Fruit fly (Drosophila melanogaster): ENCODE measurements around the gene slgA.

slgA gene

DNA sequence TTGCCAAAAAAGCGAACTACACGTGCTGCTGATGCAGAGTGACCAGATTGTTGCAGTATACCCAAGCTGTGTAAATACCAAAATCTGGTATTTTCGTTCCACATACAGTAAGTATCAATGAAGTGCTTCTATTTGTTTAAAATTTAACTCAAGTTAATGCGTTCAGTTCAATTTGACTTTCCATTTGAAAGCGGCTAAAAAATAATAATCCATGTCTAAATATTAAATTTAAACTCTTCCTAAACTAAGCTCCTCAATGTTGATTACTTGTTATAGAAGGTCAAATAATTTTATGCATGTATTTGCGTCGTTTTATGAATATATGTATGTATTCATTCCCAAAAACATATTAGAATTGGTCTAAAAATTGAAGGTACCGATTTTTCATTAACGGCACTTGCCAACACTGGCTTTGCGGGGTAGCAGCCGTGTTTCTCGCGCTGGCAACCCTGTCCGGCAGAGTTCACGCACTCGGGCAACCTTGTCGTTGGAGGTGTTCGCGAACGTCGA lies 23.9 kb upstream of the slgA start, which contains the start of the genes peng and sol (continued):
- TF ChIP-seq acj6 (GFP tag; optimal IDR thresholded peaks at IDR 0.05) (peak; percentile 71), Smox (GFP tag; optimal IDR thresholded peaks at IDR 0.05) (peak; percentile 78), vri (GFP tag; optimal IDR thresholded peaks at IDR 0.05) (no peak), dac (GFP tag; optimal IDR thresholded peaks at IDR 0.05) (peak; percentile 50), Hr4 (GFP tag; optimal IDR thresholded peaks at IDR 0.05) (no peak), CG6163 (GFP tag; IDR thresholded peaks at IDR 0.05) (no peak), lz (GFP tag; optimal IDR thresholded peaks at IDR 0.05) (peak; percentile 84), topi (GFP tag; optimal IDR thresholded peaks at IDR 0.05) (peak; percentile 79), CG10631 (GFP tag; optimal IDR thresholded peaks at IDR 0.05) (peak; percentile 75), CG3032 (tag; optimal IDR thresholded peaks at IDR 0.05) (peak; percentile 66), CG3919 (GFP tag; optimal IDR thresholded peaks at IDR 0.05) (peak; percentile 72), CG6854 (GFP tag; optimal IDR thresholded peaks at IDR 0.05) (no peak), CG32006 (GFP tag; optimal IDR thresholded peaks at IDR 0.05) (peak; percentile 78), Eip75B (GFP tag; optimal IDR thresholded peaks at IDR 0.05) (peak; percentile 77), Eip93F (GFP tag; optimal IDR thresholded peaks at IDR 0.05) (no peak), CG11902 (GFP tag; optimal IDR thresholded peaks at IDR 0.05) (peak; percentile 49), Sox15 (GFP tag; optimal IDR thresholded peaks at IDR 0.05) (peak; percentile 61), CG16779 (tag; optimal IDR thresholded peaks at IDR 0.05) (no peak), salr (GFP tag; optimal IDR thresholded peaks at IDR 0.05) (no peak), cyc (GFP tag; optimal IDR thresholded peaks at IDR 0.05) (peak; percentile 75)

DNA sequence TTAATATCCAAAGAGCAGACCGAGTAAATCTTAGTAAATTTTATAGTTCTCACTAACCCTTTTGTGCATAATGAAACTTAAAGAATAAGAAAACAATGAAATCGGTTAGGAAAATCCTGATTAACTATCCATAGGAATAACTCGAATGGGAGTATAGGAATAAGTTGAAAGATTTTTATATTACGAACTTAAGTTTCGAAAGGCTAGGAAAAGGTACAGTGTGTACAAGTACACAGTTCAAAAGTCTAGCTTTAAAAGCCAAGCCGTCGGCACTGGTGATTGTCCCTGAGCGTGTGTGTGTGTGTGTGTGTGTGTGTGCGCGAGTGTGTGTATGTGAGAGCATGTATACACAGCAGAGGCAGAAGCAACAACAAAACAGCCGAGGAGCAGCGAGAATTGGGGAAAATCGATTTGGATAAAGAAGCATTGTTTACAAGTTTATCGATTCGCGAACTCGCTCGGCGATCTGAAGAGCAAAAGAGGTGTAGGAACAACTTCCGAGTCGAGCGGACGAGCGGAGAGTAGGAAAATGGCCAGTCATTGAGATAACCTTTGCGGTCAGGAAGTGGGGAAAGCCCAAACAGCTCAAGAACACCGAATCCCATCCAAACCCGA lies 22.5 kb upstream of the slgA start:
- TF ChIP-seq topi (GFP tag; optimal IDR thresholded peaks at IDR 0.05) (no peak), svp (GFP tag) (peak; percentile 43), CG8119 (GFP tag; IDR thresholded peaks at IDR 0.05) (no peak), lz (GFP tag; optimal IDR thresholded peaks at IDR 0.05) (peak; percentile 19), Eip78C (GFP tag) (peak; percentile 58), Hr38 (GFP tag; optimal IDR thresholded peaks at IDR 0.05) (no peak), vri (GFP tag; optimal IDR thresholded peaks at IDR 0.05) (no peak), Hr4 (GFP tag; optimal IDR thresholded peaks at IDR 0.05) (no peak), ss (GFP tag; optimal IDR thresholded peaks at IDR 0.05) (no peak), Gug (GFP tag; IDR thresholded peaks at IDR 0.05) (no peak), CG6808 (GFP tag; optimal IDR thresholded peaks at IDR 0.05) (no peak)

DNA sequence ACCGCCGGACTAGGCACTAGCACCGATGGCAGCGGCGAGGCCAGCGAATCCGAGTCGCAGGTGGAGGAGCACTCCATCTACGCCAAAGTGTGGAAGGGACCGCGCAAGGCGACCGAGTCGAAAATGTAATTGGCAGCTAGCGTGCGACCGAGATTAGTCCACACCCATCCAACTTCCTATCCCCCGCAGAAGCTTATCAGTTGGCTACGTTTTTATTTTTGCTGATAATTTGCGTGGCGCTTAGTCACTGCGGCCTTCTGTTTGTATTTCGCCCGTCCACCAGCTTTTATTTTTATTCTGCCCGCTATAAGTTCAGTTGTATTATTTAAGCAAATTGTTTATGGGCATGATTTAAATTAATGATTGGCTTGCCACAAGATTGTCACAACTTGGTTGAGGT lies 20.3 kb upstream of the slgA start:
- TF ChIP-seq net (GFP tag; optimal IDR thresholded peaks at IDR 0.05) = no peak
- TF ChIP-seq vri (GFP tag; optimal IDR thresholded peaks at IDR 0.05) = peak; percentile 31

DNA sequence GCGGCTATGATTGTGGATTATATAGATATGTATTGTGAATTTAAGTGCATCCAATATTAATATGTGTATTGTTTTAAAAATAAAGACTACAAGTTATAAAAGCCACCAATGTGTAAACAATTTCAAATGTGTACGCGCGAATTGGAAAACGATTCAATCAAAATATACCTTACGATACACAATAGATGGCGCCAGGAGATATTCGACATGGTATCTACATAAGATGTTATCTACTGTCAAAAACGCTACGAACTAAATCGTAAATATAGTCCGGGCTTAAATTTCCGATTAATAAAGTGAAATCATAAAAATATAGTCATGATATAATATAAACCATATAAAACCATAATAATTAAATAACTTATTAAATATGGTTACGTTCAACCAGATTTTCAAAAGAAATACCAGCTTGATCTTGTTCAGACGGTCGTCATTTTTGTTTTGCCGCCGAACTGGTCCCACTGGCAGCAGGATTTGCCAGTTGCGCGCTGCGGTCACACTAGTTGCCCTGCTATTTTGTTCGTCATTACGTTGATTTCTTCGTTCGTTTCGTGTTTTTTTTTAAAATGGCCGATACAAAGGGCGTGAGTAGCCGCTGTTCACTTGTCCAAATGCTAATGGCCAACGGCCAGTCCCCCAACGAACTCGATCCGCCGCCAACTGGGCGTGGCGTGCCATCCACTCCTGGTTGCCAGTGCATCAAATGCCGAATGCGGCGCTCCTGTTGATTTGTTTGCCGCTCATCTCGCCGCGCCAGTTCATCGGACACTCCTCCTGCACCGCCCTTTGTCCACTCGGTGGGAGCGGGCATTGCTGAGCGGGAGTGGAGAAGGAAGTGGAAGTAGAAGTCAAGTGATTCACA lies 15.8 kb upstream of the slgA start, which contains the start of gene Septin1:
Gene Septin1 (plus strand): TSS at position 477 of the 862 bp plus-strand sequence.
- TF ChIP-seq CG11902 (GFP tag; optimal IDR thresholded peaks at IDR 0.05) = no peak
- TF ChIP-seq Eip78C (GFP tag) = peak; percentile 64
- TF ChIP-seq CG15336 (GFP tag; IDR thresholded peaks at IDR 0.05) = 0 out of 2 replicates have a peak, but pooled peaks have one; percentile 16
- no peak for TF ChIP-seq Eip75B (GFP tag; optimal IDR thresholded peaks at IDR 0.05)
- TF ChIP-seq esn (GFP tag; optimal IDR thresholded peaks at IDR 0.05) = no peak
- no peak for TF ChIP-seq dsx (GFP tag; optimal IDR thresholded peaks at IDR 0.05; ENCODE audit: poor library complexity, severe bottlenecking)
- TF ChIP-seq Sox14 (GFP tag; optimal IDR thresholded peaks at IDR 0.05) = peak; percentile 87
- peak; percentile 77 for TF ChIP-seq svp (GFP tag)
- TF ChIP-seq CG6854 (GFP tag; optimal IDR thresholded peaks at IDR 0.05) = peak; percentile 49
- peak; percentile 4 for TF ChIP-seq CG6808 (GFP tag; optimal IDR thresholded peaks at IDR 0.05)
- TF ChIP-seq CG6792 (GFP tag; optimal IDR thresholded peaks at IDR 0.05) = no peak
- TF ChIP-seq CG31627 (GFP tag; optimal IDR thresholded peaks at IDR 0.05) = no peak
- no peak for TF ChIP-seq OdsH (GFP tag; optimal IDR thresholded peaks at IDR 0.05)
- TF ChIP-seq Ets96B (tag; optimal IDR thresholded peaks at IDR 0.05) = no peak
- no peak for TF ChIP-seq CG4318 (GFP tag; optimal IDR thresholded peaks at IDR 0.05)
- peak; percentile 72 for TF ChIP-seq fkh (GFP tag; optimal IDR thresholded peaks at IDR 0.05)

Data from whole organism, prepupa.